Fruit fly (Drosophila melanogaster) whole organism: ENCODE data around the gene Acp65Aa.

Source experiments
- CG8478 ChIP-seq: fragments of >200 bp; optimal IDR thresholded peaks from 2 replicates; lab custom pipeline; 2018; ENCODE audit warnings: inconsistent platforms
- Dll ChIP-seq: fragments of >200 bp; optimal IDR thresholded peaks from 2 replicates; lab custom pipeline; 2017
- EcR ChIP-seq, 2 experiments: fragments of >200 bp; optimal IDR thresholded peaks; 2 replicates each; lab custom pipeline; 2017; ENCODE audit warnings: missing biosample characterization in 2 of 2, missing genetic modification characterization in 2 of 2, missing genetic modification reagents in 2 of 2
- pan ChIP-seq: fragments of >200 bp; optimal IDR thresholded peaks from 2 replicates; lab custom pipeline; 2017
- psq ChIP-seq: fragments of >200 bp; optimal IDR thresholded peaks from 2 replicates; lab custom pipeline; 2017
- usp ChIP-seq: fragments of >200 bp; optimal IDR thresholded peaks from 2 replicates; lab custom pipeline; 2017; ENCODE audit warnings: missing biosample characterization, missing genetic modification characterization, mixed read lengths

Acp65Aa gene

dm6 chr3L:6141538-6141937, 11.0 kb downstream of the Acp65Aa start:
- TF ChIP-seq pan (lab: Kevin White, UChicago) (no peak), EcR (GFP tag; optimal IDR thresholded peaks at IDR 0.05; lab: Kevin White, UChicago) (no peak), psq (lab: Kevin White, UChicago) (no peak), Dll (lab: Kevin White, UChicago) (no peak), CG8478 (no peak), usp (GFP tag; lab: Kevin White, UChicago) (no peak)

DNA sequence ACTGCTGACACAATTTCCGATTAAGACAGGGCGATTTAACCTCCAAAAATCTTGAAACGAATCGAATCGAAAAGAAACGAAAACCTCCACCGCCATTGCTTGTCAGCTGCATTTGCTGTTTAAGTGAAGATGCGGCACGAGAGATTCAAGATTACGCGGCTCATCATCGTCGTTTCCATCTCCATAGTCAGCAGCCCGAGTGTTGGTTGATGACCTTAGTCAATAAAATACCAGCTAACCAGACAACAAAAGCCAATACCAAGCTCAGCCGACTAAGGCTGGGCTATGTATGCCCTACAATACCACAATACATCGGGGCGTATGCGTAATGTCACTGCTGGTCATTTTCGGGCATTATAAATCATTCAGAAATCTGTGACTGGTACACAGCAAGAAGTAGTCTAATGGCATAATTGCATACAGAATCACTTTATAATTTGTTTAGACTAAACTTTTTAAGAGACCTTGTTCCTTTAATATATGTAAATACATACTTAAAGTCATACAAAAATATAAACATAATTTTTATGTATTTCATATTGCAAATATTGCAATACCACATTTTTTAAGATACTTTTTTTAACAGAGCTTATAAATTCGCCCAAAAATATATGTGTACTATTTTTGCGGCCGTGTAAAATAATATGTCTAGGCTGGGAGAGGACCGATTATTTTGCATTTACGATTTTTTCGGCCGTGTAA, 11.6 kb downstream of the Acp65Aa start:
- no peak for TF ChIP-seq EcR (GFP tag; optimal IDR thresholded peaks at IDR 0.05; lab: Kevin White, UChicago)
- TF ChIP-seq usp (GFP tag; lab: Kevin White, UChicago): no peak
- no peak for TF ChIP-seq psq (lab: Kevin White, UChicago)
- no peak for TF ChIP-seq CG8478
- no peak for TF ChIP-seq Dll (lab: Kevin White, UChicago)
- TF ChIP-seq pan (lab: Kevin White, UChicago): no peak

DNA sequence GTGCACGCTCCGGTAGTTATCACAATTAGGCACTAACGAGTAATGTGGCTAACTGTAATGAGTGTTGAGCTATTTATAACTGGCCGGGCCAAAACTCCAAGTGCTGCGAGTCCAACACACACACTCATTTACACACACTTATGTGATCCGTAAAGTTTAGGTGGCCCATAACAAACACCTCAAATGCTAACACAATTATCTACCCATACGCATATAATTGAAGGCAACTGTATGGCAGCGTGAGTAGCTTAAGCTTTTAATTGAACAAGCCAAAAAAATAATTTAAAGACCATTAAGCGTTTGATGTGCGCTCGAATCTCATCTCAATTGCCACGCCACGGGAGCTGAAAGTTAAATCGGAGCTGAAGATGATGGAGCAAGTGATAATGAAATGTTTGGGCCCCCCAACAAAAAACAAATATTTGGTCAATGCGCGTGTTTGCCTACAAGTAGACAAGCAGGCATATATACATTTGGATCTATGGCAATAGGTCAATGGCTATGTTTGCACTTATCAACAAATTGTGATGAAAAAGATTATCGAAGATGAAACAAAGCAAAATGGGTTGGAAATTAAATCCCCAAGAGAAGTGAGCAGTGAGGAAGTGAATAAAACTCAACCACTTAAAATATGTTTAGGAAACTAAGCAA, 12.5 kb downstream of the Acp65Aa start, which contains the start of gene Cpr65Av:
Gene Cpr65Av, minus strand, starts transcription at position 51 of the 651 bp plus-strand sequence.
- TF ChIP-seq psq (lab: Kevin White, UChicago) (no peak), pan (lab: Kevin White, UChicago) (no peak), Dll (lab: Kevin White, UChicago) (no peak)

dm6 chr3L:6138586-6138985, 14.0 kb downstream of the Acp65Aa start:
- no peak for TF ChIP-seq pan (lab: Kevin White, UChicago)
- TF ChIP-seq Dll (lab: Kevin White, UChicago): no peak
- TF ChIP-seq EcR (GFP tag; optimal IDR thresholded peaks at IDR 0.05; lab: Kevin White, UChicago): no peak
- TF ChIP-seq psq (lab: Kevin White, UChicago): no peak
- no peak for TF ChIP-seq usp (GFP tag; lab: Kevin White, UChicago)
- TF ChIP-seq CG8478: no peak

- TF ChIP-seq Dll (lab: Kevin White, UChicago): no peak
- TF ChIP-seq usp (GFP tag; lab: Kevin White, UChicago): no peak
- TF ChIP-seq EcR (GFP tag; optimal IDR thresholded peaks at IDR 0.05; lab: Kevin White, UChicago): no peak
- no peak for TF ChIP-seq psq (lab: Kevin White, UChicago)
- no peak for TF ChIP-seq pan (lab: Kevin White, UChicago)
- no peak for TF ChIP-seq CG8478
Observed at dm6 chr3L:6138018-6138417, 14.5 kb downstream of the Acp65Aa start, which contains the start of gene Lcp65Ae. Lcp65Ae (minus strand) TSS chr3L:6138118.

dm6 chr3L:6136691-6137090, 15.9 kb downstream of the Acp65Aa start, which contains the start of gene Lcp65Af:
Lcp65Af (minus strand) TSS chr3L:6136791.
- TF ChIP-seq psq (lab: Kevin White, UChicago) (no peak), EcR (GFP tag; optimal IDR thresholded peaks at IDR 0.05; lab: Kevin White, UChicago) (no peak), pan (lab: Kevin White, UChicago) (no peak), Dll (lab: Kevin White, UChicago) (no peak), CG8478 (no peak), usp (GFP tag; lab: Kevin White, UChicago) (no peak)

dm6 chr3L:6135174-6135573, 17.4 kb downstream of the Acp65Aa start, which contains the start of gene Lcp65Ag1:
Lcp65Ag1 (minus strand) TSS chr3L:6135274.
- TF ChIP-seq usp (GFP tag; lab: Kevin White, UChicago) (no peak), pan (lab: Kevin White, UChicago) (no peak), psq (lab: Kevin White, UChicago) (no peak), Dll (lab: Kevin White, UChicago) (no peak), EcR (GFP tag; optimal IDR thresholded peaks at IDR 0.05; lab: Kevin White, UChicago) (no peak), CG8478 (no peak)

DNA sequence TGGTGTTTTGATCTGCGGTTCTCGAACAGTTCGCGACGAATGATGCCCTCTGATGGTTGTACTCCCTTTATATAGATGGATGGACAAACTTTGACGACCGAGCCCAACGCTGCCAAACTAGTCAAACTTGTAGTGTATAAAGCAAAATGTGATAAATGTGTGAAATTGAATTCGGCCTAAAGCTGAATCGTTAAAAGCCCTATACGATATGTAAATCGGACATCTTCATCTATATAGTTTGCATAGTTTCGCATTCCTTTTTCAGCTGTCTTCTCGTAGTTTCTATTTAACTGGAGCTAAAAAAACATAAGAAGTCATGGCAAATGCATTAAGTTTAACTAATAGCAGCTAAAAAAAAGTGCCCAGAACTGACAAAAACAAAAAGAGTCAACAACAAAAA, 19.0 kb downstream of the Acp65Aa start, which contains the start of gene Lcp65Ag2:
Gene Lcp65Ag2, minus strand, starts transcription at position 48 of the 400 bp plus-strand sequence.
- TF ChIP-seq CG8478 (no peak), Dll (lab: Kevin White, UChicago) (no peak), pan (lab: Kevin White, UChicago) (no peak), EcR (GFP tag; optimal IDR thresholded peaks at IDR 0.05; lab: Kevin White, UChicago) (no peak), psq (lab: Kevin White, UChicago) (no peak), usp (GFP tag; lab: Kevin White, UChicago) (no peak)

dm6 chr3L:6132009-6132408, 20.5 kb downstream of the Acp65Aa start, which contains the start of gene Cpr65Au:
Cpr65Au (minus strand) TSS chr3L:6132109.
- TF ChIP-seq pan (lab: Kevin White, UChicago) (no peak), CG8478 (no peak), usp (GFP tag; lab: Kevin White, UChicago) (no peak), psq (lab: Kevin White, UChicago) (no peak), EcR (GFP tag; optimal IDR thresholded peaks at IDR 0.05; lab: Kevin White, UChicago) (no peak), Dll (lab: Kevin White, UChicago) (no peak)

DNA sequence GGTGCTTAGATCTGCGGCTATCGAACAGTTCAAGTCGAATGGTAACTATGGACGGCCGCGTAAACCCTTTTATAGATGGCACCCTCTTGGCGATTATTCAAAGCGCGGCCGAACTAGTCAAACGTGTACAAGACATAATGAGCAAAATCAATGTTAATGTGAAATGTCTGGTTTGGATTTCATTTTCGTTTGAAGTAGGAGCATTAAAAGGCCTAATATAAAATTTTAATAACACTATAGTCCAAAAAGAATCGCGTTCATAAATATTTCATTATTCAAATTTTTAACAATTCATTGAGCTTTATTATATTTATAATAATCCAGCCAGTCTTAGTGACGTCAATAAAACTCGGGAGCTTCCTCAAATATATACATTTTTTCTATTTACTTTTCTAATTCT, 21.6 kb downstream of the Acp65Aa start, which contains the start of gene Lcp65Ag3:
Gene Lcp65Ag3, minus strand, starts transcription at position 46 of the 400 bp plus-strand sequence.
- TF ChIP-seq Dll (lab: Kevin White, UChicago): no peak
- TF ChIP-seq psq (lab: Kevin White, UChicago): no peak
- no peak for TF ChIP-seq CG8478
- TF ChIP-seq pan (lab: Kevin White, UChicago): no peak
- TF ChIP-seq EcR (GFP tag; optimal IDR thresholded peaks at IDR 0.05; lab: Kevin White, UChicago): no peak
- no peak for TF ChIP-seq usp (GFP tag; lab: Kevin White, UChicago)

- TF ChIP-seq psq (lab: Kevin White, UChicago) (no peak), CG8478 (no peak), EcR (GFP tag; optimal IDR thresholded peaks at IDR 0.05; lab: Kevin White, UChicago) (no peak), usp (GFP tag; lab: Kevin White, UChicago) (no peak), pan (lab: Kevin White, UChicago) (no peak), Dll (lab: Kevin White, UChicago) (no peak)
Observed at dm6 chr3L:6129591-6129990, 23.0 kb downstream of the Acp65Aa start.
